Fruit fly (Drosophila melanogaster) whole organism, embryonic: ENCODE data around the gene CG31445.

Experiments
- Abd-B ChIP-seq: fragments of 200-800 bp; sonication (Bioruptor generic); optimal IDR thresholded peaks from 2 replicates; lab custom pipeline; 2018; ENCODE audit warnings: missing biosample characterization, mild to moderate bottlenecking, missing genetic modification characterization, moderate library complexity
- Aef1 ChIP-seq: fragments of 200-800 bp; sonication (Bioruptor generic); IDR thresholded peaks from 3 replicates; pipeline ENCODE4 v1.3.6; 2022; ENCODE audit warnings: missing biosample characterization, missing genetic modification characterization
- Antp ChIP-seq: fragments of 200-800 bp; sonication (Bioruptor generic); optimal IDR thresholded peaks from 3 replicates; lab custom pipeline; 2016; ENCODE audit warnings: missing biosample characterization, missing genetic modification characterization
- Asciz ChIP-seq: fragments of 200-800 bp; sonication (Bioruptor generic); optimal IDR thresholded peaks from 2 replicates; lab custom pipeline; 2017; ENCODE audit warnings: missing biosample characterization, mild to moderate bottlenecking, missing genetic modification characterization, missing genetic modification reagents
- Awh ChIP-seq: fragments of 200-800 bp; sonication (Bioruptor generic); IDR thresholded peaks from 2 replicates; pipeline ENCODE4, ENCODE4 v1.3.6; 2022; ENCODE audit warnings: missing biosample characterization, missing genetic modification characterization
- B-H2 ChIP-seq: fragments of 200-800 bp; sonication (Bioruptor generic); optimal IDR thresholded peaks from 2 replicates; lab custom pipeline; 2018; ENCODE audit warnings: missing biosample characterization, mild to moderate bottlenecking, missing genetic modification characterization
- C15 ChIP-seq: fragments of 200-800 bp; sonication (Bioruptor generic); IDR thresholded peaks from 3 replicates; pipeline ENCODE4 v1.3.6; 2022; ENCODE audit warnings: missing biosample characterization, missing genetic modification characterization
- CG10543 ChIP-seq: fragments of 200-800 bp; sonication (Bioruptor generic); optimal IDR thresholded peaks from 3 replicates; lab custom pipeline; 2017; ENCODE audit warnings: missing biosample characterization, mild to moderate bottlenecking, missing genetic modification characterization, moderate library complexity
- CG10979 ChIP-seq: fragments of 200-800 bp; sonication (Bioruptor generic); optimal IDR thresholded peaks from 2 replicates; lab custom pipeline; 2018; ENCODE audit warnings: missing biosample characterization, mild to moderate bottlenecking, missing genetic modification characterization, moderate library complexity
- CG12391 ChIP-seq: fragments of 200-800 bp; sonication (Bioruptor generic); optimal IDR thresholded peaks from 3 replicates; lab custom pipeline; 2018; ENCODE audit warnings: missing biosample characterization, mild to moderate bottlenecking, missing genetic modification characterization, moderate library complexity
- CG13894 ChIP-seq: fragments of 200-800 bp; sonication (Bioruptor generic); optimal IDR thresholded peaks from 3 replicates; lab custom pipeline; 2018; ENCODE audit warnings: missing biosample characterization, mild to moderate bottlenecking, missing genetic modification characterization, moderate library complexity
- CG16779 ChIP-seq: fragments of 200-800 bp; sonication (Bioruptor generic); IDR thresholded peaks from 2 replicates; pipeline ENCODE4 v1.3.6; 2022; ENCODE audit warnings: missing biosample characterization, missing genetic modification characterization
- CG16815 ChIP-seq: fragments of 200-800 bp; sonication (Bioruptor generic); optimal IDR thresholded peaks from 3 replicates; lab custom pipeline; 2017; ENCODE audit warnings: missing biosample characterization, mild to moderate bottlenecking, missing genetic modification characterization
- CG17802 ChIP-seq: fragments of 200-800 bp; sonication (Bioruptor generic); optimal IDR thresholded peaks from 2 replicates; lab custom pipeline; 2018; ENCODE audit warnings: missing biosample characterization, mild to moderate bottlenecking, missing genetic modification characterization, moderate library complexity
- CG1792 ChIP-seq: fragments of 200-800 bp; sonication (Bioruptor generic); optimal IDR thresholded peaks from 2 replicates; lab custom pipeline; 2016; ENCODE audit warnings: missing biosample characterization, missing genetic modification characterization
- CG18262 ChIP-seq: fragments of 200-800 bp; optimal IDR thresholded peaks from 3 replicates; lab custom pipeline; 2019; ENCODE audit warnings: missing biosample characterization, mild to moderate bottlenecking, missing genetic modification characterization, moderate library complexity
- CG2875 ChIP-seq: fragments of 200-800 bp; sonication (Bioruptor generic); optimal IDR thresholded peaks from 2 replicates; lab custom pipeline; 2017; ENCODE audit warnings: missing biosample characterization, mild to moderate bottlenecking, missing genetic modification characterization, missing genetic modification reagents
- CG6689 ChIP-seq: fragments of 200-800 bp; sonication (Bioruptor generic); IDR thresholded peaks from 2 replicates; pipeline ENCODE4 v1.3.6; 2022; ENCODE audit warnings: missing biosample characterization, missing genetic modification characterization
- CG6791 ChIP-seq: fragments of 200-800 bp; sonication (Bioruptor generic); IDR thresholded peaks from 3 replicates; pipeline ENCODE4 v1.3.6; 2022; ENCODE audit warnings: missing biosample characterization, missing genetic modification characterization; ENCODE audit not compliant: partially characterized antibody
- CG7271 ChIP-seq: fragments of 200-800 bp; sonication (Bioruptor generic); optimal IDR thresholded peaks from 2 replicates; lab custom pipeline; 2018; ENCODE audit warnings: missing biosample characterization, mild to moderate bottlenecking, missing genetic modification characterization, moderate library complexity
- CG7987 ChIP-seq: fragments of 200-800 bp; sonication (Bioruptor generic); optimal IDR thresholded peaks from 2 replicates; lab custom pipeline; 2018; ENCODE audit warnings: missing biosample characterization, mild to moderate bottlenecking, missing genetic modification characterization, moderate library complexity
- CG8765 ChIP-seq: fragments of 200-800 bp; sonication (Bioruptor generic); IDR thresholded peaks from 2 replicates; pipeline ENCODE4 v1.3.6; 2022; ENCODE audit warnings: missing biosample characterization, missing genetic modification characterization
- Camta ChIP-seq: fragments of 200-800 bp; sonication (Bioruptor generic); optimal IDR thresholded peaks from 2 replicates; lab custom pipeline; 2016; ENCODE audit warnings: missing biosample characterization, missing genetic modification characterization
- Dad ChIP-seq: fragments of 200-800 bp; sonication (Bioruptor generic); optimal IDR thresholded peaks from 3 replicates; lab custom pipeline; 2016; ENCODE audit warnings: missing biosample characterization, missing genetic modification characterization
- Deaf1 ChIP-seq: fragments of 200-800 bp; optimal IDR thresholded peaks from 3 replicates; lab custom pipeline; 2019; ENCODE audit warnings: missing biosample characterization, mild to moderate bottlenecking, missing genetic modification characterization, moderate library complexity
- Dfd ChIP-seq, 2 experiments: fragments of >200 bp; optimal IDR thresholded peaks; 2 replicates each; lab custom pipeline; 2017; ENCODE audit warnings: missing biosample characterization in 2 of 2, missing genetic modification characterization in 2 of 2
- HHEX ChIP-seq: fragments of 200-800 bp; sonication (Bioruptor generic); optimal IDR thresholded peaks from 3 replicates; lab custom pipeline; 2017; ENCODE audit warnings: missing biosample characterization, mild to moderate bottlenecking, missing genetic modification characterization, missing genetic modification reagents
- Max ChIP-seq: fragments of 200-800 bp; sonication (Bioruptor generic); optimal IDR thresholded peaks from 2 replicates; lab custom pipeline; 2016; ENCODE audit warnings: missing biosample characterization, mild to moderate bottlenecking, missing genetic modification characterization
- NC2α ChIP-seq: fragments of 200-800 bp; sonication (Bioruptor generic); optimal IDR thresholded peaks from 2 replicates; lab custom pipeline; 2016; ENCODE audit warnings: missing biosample characterization, missing genetic modification characterization
- Nf-YA ChIP-seq: fragments of 200-800 bp; sonication (Bioruptor generic); IDR thresholded peaks from 2 replicates; pipeline ENCODE4 v1.3.6; 2022; ENCODE audit warnings: missing biosample characterization, missing genetic modification characterization
- Opbp ChIP-seq: fragments of 200-800 bp; sonication (Bioruptor generic); IDR thresholded peaks from 3 replicates; pipeline ENCODE4 v1.3.6; 2022; ENCODE audit warnings: missing biosample characterization, missing genetic modification characterization; ENCODE audit not compliant: partially characterized antibody
- PHDP ChIP-seq: fragments of 200-800 bp; sonication (Bioruptor generic); optimal IDR thresholded peaks from 3 replicates; lab custom pipeline; 2018; ENCODE audit warnings: missing biosample characterization, mild to moderate bottlenecking, missing genetic modification characterization, moderate library complexity
- Rfx ChIP-seq: fragments of 200-800 bp; sonication (Bioruptor generic); IDR thresholded peaks from 2 replicates; pipeline ENCODE4 v1.3.6; 2022; ENCODE audit warnings: missing biosample characterization, missing genetic modification characterization
- Xrp1 ChIP-seq: fragments of 200-800 bp; sonication (Bioruptor generic); IDR thresholded peaks from 2 replicates; pipeline ENCODE4 v1.3.6; 2022; ENCODE audit warnings: missing biosample characterization, missing genetic modification characterization
- br ChIP-seq: fragments of >200 bp; optimal IDR thresholded peaks from 2 replicates; lab custom pipeline; 2017
- cad ChIP-seq: fragments of >200 bp; optimal IDR thresholded peaks from 2 replicates; lab custom pipeline; 2017; ENCODE audit warnings: missing biosample characterization, missing genetic modification characterization
- cato ChIP-seq: fragments of 200-800 bp; sonication (Bioruptor generic); optimal IDR thresholded peaks from 2 replicates; lab custom pipeline; 2016; ENCODE audit warnings: missing biosample characterization, missing genetic modification characterization, borderline replicate concordance
- cwo ChIP-seq: fragments of 200-800 bp; sonication (Bioruptor generic); optimal IDR thresholded peaks from 3 replicates; lab custom pipeline; 2017; ENCODE audit warnings: missing biosample characterization, missing genetic modification characterization, mild to moderate bottlenecking, moderate library complexity, missing genetic modification reagents
- da ChIP-seq: fragments of 200-800 bp; sonication (Bioruptor generic); optimal IDR thresholded peaks from 2 replicates; lab custom pipeline; 2016; ENCODE audit warnings: missing biosample characterization, missing genetic modification characterization
- danr ChIP-seq: fragments of 200-800 bp; sonication (Bioruptor generic); IDR thresholded peaks from 2 replicates; pipeline ENCODE4 v1.3.6; 2022; ENCODE audit warnings: missing biosample characterization, missing genetic modification characterization
- fd96Cb ChIP-seq: fragments of 200-800 bp; sonication (Bioruptor generic); optimal IDR thresholded peaks from 2 replicates; lab custom pipeline; 2018; ENCODE audit warnings: missing biosample characterization, mild to moderate bottlenecking, missing genetic modification characterization, moderate library complexity
- gem ChIP-seq: fragments of 200-800 bp; sonication (Bioruptor generic); optimal IDR thresholded peaks from 2 replicates; lab custom pipeline; 2019; ENCODE audit warnings: missing biosample characterization, mild to moderate bottlenecking, missing genetic modification characterization, moderate library complexity
- grau ChIP-seq: fragments of 200-800 bp; optimal IDR thresholded peaks from 3 replicates; lab custom pipeline; 2019; ENCODE audit warnings: missing biosample characterization, mild to moderate bottlenecking, missing genetic modification characterization, moderate library complexity
- hb ChIP-seq: fragments of 200-800 bp; sonication (Bioruptor generic); IDR thresholded peaks from 3 replicates; pipeline ENCODE4 v1.3.6; 2022; ENCODE audit warnings: missing biosample characterization, missing genetic modification characterization; ENCODE audit not compliant: partially characterized antibody
- insv ChIP-seq, 2 experiments: fragments of 200-800 bp; sonication (Bioruptor generic); optimal IDR thresholded peaks; 3 replicates each; lab custom pipeline; 2016 to 2018; ENCODE audit warnings: missing biosample characterization in 2 of 2, missing genetic modification characterization in 2 of 2
- lola ChIP-seq, 3 experiments: fragments of >200 bp in 2 of 3; fragments of 200-800 bp in 1 of 3; sonication (Bioruptor generic) in 1 of 3; optimal IDR thresholded peaks; 2 replicates each; lab custom pipeline; 2017 to 2019; ENCODE audit warnings: missing biosample characterization in 3 of 3, missing genetic modification characterization in 3 of 3, mild to moderate bottlenecking in 1 of 3, moderate library complexity in 1 of 3
- org-1 ChIP-seq: fragments of 200-800 bp; sonication (Bioruptor generic); optimal IDR thresholded peaks from 2 replicates; lab custom pipeline; 2017; ENCODE audit warnings: missing biosample characterization, missing genetic modification characterization
- sens ChIP-seq: fragments of 200-800 bp; sonication (Bioruptor generic); peaks from one replicate; lab custom pipeline; 2016; ENCODE audit warnings: missing biosample characterization, missing genetic modification characterization
- trh ChIP-seq: fragments of 200-800 bp; sonication (Bioruptor generic); optimal IDR thresholded peaks from 2 replicates; lab custom pipeline; 2016; ENCODE audit warnings: missing biosample characterization, missing genetic modification characterization
- twi ChIP-seq: fragments of 200-800 bp; optimal IDR thresholded peaks from 2 replicates; lab custom pipeline; 2019; ENCODE audit warnings: missing biosample characterization, mild to moderate bottlenecking, missing genetic modification characterization, moderate library complexity
- wek ChIP-seq: fragments of 200-800 bp; sonication (Bioruptor generic); optimal IDR thresholded peaks from 3 replicates; lab custom pipeline; 2018; ENCODE audit warnings: missing biosample characterization, mild to moderate bottlenecking, missing genetic modification characterization, moderate library complexity
- z ChIP-seq: fragments of 200-800 bp; sonication (Bioruptor generic); IDR thresholded peaks from 3 replicates; pipeline ENCODE4 v1.3.6; 2022; ENCODE audit warnings: missing biosample characterization, missing genetic modification characterization

Gene CG31445

dm6 chr3R:29218001-29218400 is 26.6 kb downstream of the CG31445 start (continued):
- no peak for TF ChIP-seq C15 (GFP tag; lab: Robert Waterston, UW)
- no peak for TF ChIP-seq CG6689 (GFP tag; lab: Robert Waterston, UW)
- no peak for TF ChIP-seq Rfx (GFP tag; lab: Robert Waterston, UW)
- no peak for TF ChIP-seq cwo (GFP tag; lab: Kevin White, UChicago)
- TF ChIP-seq Deaf1 (tag; lab: Kevin White, UChicago) = no peak
- TF ChIP-seq CG13894 (tag; lab: Kevin White, UChicago) = no peak
- no peak for TF ChIP-seq insv (GFP tag; optimal IDR thresholded peaks at IDR 0.05; lab: Kevin White, UChicago)
- TF ChIP-seq twi = no peak
- TF ChIP-seq org-1 = no peak
- no peak for TF ChIP-seq Antp (GFP tag; lab: Kevin White, UChicago)
- no peak for TF ChIP-seq wek
- TF ChIP-seq fd96Cb (tag; lab: Kevin White, UChicago) = peak; percentile 11
- no peak for TF ChIP-seq Nf-YA (GFP tag; lab: Robert Waterston, UW)
- TF ChIP-seq grau (tag; lab: Kevin White, UChicago) = peak; percentile 7
- no peak for TF ChIP-seq Abd-B (GFP tag; lab: Kevin White, UChicago)
- TF ChIP-seq Xrp1 (GFP tag; lab: Robert Waterston, UW) = 0 out of 2 replicates have a peak, but pooled peaks have one; percentile 33
- TF ChIP-seq Awh = no peak
- TF ChIP-seq gem (tag; lab: Kevin White, UChicago) = peak; percentile 44
- no peak for TF ChIP-seq CG7987 (GFP tag; lab: Kevin White, UChicago)
- no peak for TF ChIP-seq da (GFP tag; lab: Kevin White, UChicago)
- TF ChIP-seq HHEX (GFP tag; lab: Kevin White, UChicago) = no peak
- TF ChIP-seq Dfd (GFP tag; optimal IDR thresholded peaks at IDR 0.05; lab: Kevin White, UChicago) = no peak
- no peak for TF ChIP-seq z (GFP tag; lab: Robert Waterston, UW)
- TF ChIP-seq cad (GFP tag; lab: Kevin White, UChicago) = no peak
- TF ChIP-seq CG6791 (GFP tag; lab: Robert Waterston, UW) = no peak
- TF ChIP-seq Camta (GFP tag; lab: Kevin White, UChicago) = no peak
- TF ChIP-seq CG12391 (tag; lab: Kevin White, UChicago) = peak; percentile 29
- TF ChIP-seq trh (GFP tag; lab: Kevin White, UChicago) = no peak
- no peak for TF ChIP-seq Aef1 (GFP tag; lab: Robert Waterston, UW)
- TF ChIP-seq NC2α = no peak
- TF ChIP-seq lola (GFP tag; optimal IDR thresholded peaks at IDR 0.05; lab: Kevin White, UChicago) = no peak
- peak; percentile 66 for TF ChIP-seq sens
- no peak for TF ChIP-seq CG8765 (GFP tag; lab: Robert Waterston, UW)
- TF ChIP-seq CG10543 (GFP tag; lab: Kevin White, UChicago) = no peak
- TF ChIP-seq danr (GFP tag; lab: Robert Waterston, UW) = no peak
- TF ChIP-seq B-H2 (GFP tag; lab: Kevin White, UChicago) = no peak
- TF ChIP-seq CG2875 (GFP tag; lab: Kevin White, UChicago) = no peak
- no peak for TF ChIP-seq CG16779 (GFP tag; lab: Robert Waterston, UW)
- no peak for TF ChIP-seq PHDP (tag; lab: Kevin White, UChicago)
- TF ChIP-seq cato (GFP tag; lab: Kevin White, UChicago) = no peak
- no peak for TF ChIP-seq CG16815 (GFP tag; lab: Kevin White, UChicago)
- TF ChIP-seq Opbp (GFP tag; lab: Robert Waterston, UW) = no peak
- TF ChIP-seq Dad (GFP tag; lab: Kevin White, UChicago) = no peak
- TF ChIP-seq CG7271 (tag; lab: Kevin White, UChicago) = no peak
- no peak for TF ChIP-seq CG1792
- peak; percentile 57 for TF ChIP-seq CG18262 (tag; lab: Kevin White, UChicago)
- no peak for TF ChIP-seq Asciz (GFP tag; lab: Kevin White, UChicago)
- no peak for TF ChIP-seq br (lab: Kevin White, UChicago)
- TF ChIP-seq hb = no peak
- TF ChIP-seq Max (GFP tag; lab: Kevin White, UChicago) = no peak
- TF ChIP-seq CG17802 (tag; lab: Kevin White, UChicago) = no peak
- TF ChIP-seq CG10979 (tag; lab: Kevin White, UChicago) = peak; percentile 37
